Worm (Caenorhabditis elegans) whole organism, L4/young adult: ENCODE results near the gene fpn-1.2.

Experiments
- W03F9.2 ChIP-seq: fragments of 150-350 bp; optimal IDR thresholded peaks from 2 replicates; lab custom pipeline; 2014; ENCODE audit warnings: missing biosample characterization, missing genetic modification characterization
- dao-5 ChIP-seq: sonication (generic microtip); optimal IDR thresholded peaks from 2 replicates; lab custom pipeline; 2016; ENCODE audit warnings: missing genotype, missing genetic modification characterization, moderate library complexity, missing compliant biosample characterization
- him-1 ChIP-seq: sonication (generic microtip); optimal IDR thresholded peaks from 2 replicates; lab custom pipeline; 2016; ENCODE audit warnings: missing genotype, missing genetic modification reagents, missing genetic modification characterization, missing compliant biosample characterization

Gene fpn-1.2

ce11 chrV:1431702-1432187, 32.8 kb downstream of the fpn-1.2 start, which contains the start of gene ges-1:
ges-1 (minus strand) TSS chrV:1432137.
- TF ChIP-seq him-1 (no peak), W03F9.2 (tag; lab: Kevin White, UChicago) (no peak), dao-5 (no peak)

DNA sequence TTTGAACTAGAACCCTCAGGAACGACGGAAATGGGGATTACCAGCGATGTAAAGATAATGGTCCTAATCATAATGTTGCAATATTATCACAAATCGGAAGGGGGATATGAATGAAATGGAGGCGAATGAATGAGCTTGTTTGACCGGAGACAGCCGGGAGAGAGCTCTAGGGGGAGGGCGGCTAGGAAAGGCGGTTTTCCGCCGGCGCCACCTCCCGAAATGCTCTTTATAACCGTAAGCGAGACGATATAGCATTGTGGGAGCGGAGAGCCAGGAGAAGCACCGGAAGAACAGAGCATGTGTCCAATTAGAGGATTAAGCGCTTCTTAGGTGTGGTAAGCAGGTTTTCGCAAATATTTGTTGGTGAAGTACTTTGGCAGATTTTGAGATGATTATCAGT, 38.9 kb downstream of the fpn-1.2 start, which contains the start of gene R12A1.3:
Gene R12A1.3, minus strand, starts transcription at position 200 of the 400 bp plus-strand sequence.
- TF ChIP-seq dao-5 = no peak
- TF ChIP-seq W03F9.2 (tag; lab: Kevin White, UChicago) = no peak
- TF ChIP-seq him-1 = no peak

- TF ChIP-seq dao-5 = no peak
- TF ChIP-seq W03F9.2 (tag; lab: Kevin White, UChicago) = no peak
- no peak for TF ChIP-seq him-1
Observed at ce11 chrV:1423338-1423737, 41.2 kb downstream of the fpn-1.2 start.

DNA sequence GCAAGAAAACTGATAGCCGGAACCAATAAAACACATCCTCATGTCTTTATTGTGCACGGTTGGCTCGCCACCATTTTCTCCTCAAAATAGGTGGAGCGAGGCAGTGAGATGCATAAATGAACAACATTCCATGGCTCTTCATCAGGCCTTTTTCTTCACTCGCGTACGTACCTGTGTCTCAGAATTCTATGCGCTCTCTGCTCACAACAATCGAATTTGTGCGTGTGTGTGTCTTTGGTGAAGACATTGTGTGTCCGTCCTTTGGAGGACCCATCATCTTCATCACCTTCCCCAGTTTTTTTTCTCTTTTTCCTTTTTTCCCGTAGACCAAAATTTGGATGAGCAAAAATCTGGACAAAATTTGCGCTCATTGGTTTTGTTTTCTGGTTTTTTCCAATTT, 42.2 kb downstream of the fpn-1.2 start:
- TF ChIP-seq him-1 = no peak
- TF ChIP-seq dao-5 = no peak
- no peak for TF ChIP-seq W03F9.2 (tag; lab: Kevin White, UChicago)

ce11 chrV:1416154-1416553, 48.3 kb downstream of the fpn-1.2 start:
- TF ChIP-seq him-1 = no peak
- TF ChIP-seq W03F9.2 (tag; lab: Kevin White, UChicago) = no peak
- TF ChIP-seq dao-5 = no peak

ce11 chrV:1414615-1415433, 49.7 kb downstream of the fpn-1.2 start:
- TF ChIP-seq him-1 = no peak
- no peak for TF ChIP-seq W03F9.2 (tag; lab: Kevin White, UChicago)
- TF ChIP-seq dao-5 = no peak
